Fruit fly (Drosophila melanogaster) whole organism, embryonic: ENCODE results near the gene COX7AL.

Source experiments
- CG7556 ChIP-seq: fragments of 200-800 bp; sonication (Bioruptor generic); optimal IDR thresholded peaks from 2 replicates; lab custom pipeline; 2017; ENCODE audit warnings: missing biosample characterization, mild to moderate bottlenecking, missing genetic modification characterization
- Nf-YC ChIP-seq: fragments of 200-800 bp; optimal IDR thresholded peaks from 3 replicates; lab custom pipeline; 2019; ENCODE audit warnings: missing biosample characterization, mild to moderate bottlenecking, missing genetic modification characterization, moderate library complexity

- TF ChIP-seq CG7556 (GFP tag; lab: Kevin White, UChicago) (peak; percentile 31), Nf-YC (tag; lab: Kevin White, UChicago) (no peak)
Measured at dm6 chr3R:8334471-8334783, 9.0 kb upstream of the COX7AL start.
